Worm (Caenorhabditis elegans): ENCODE measurements around the gene npl-4.1.

npl-4.1 gene

ce11 chrII:5633453-5633852 is 2.3 kb downstream of the npl-4.1 start:
- TF ChIP-seq elt-1 (tag; optimal IDR thresholded peaks at IDR 0.05; ENCODE audit: borderline replicate concordance, insufficient read depth): no peak
- TF ChIP-seq ham-2 (GFP tag; optimal IDR thresholded peaks at IDR 0.05): no peak
- TF ChIP-seq sptf-1 (tag; optimal IDR thresholded peaks at IDR 0.05): no peak
- no peak for TF ChIP-seq ceh-43 (GFP tag; optimal IDR thresholded peaks at IDR 0.05)
- no peak for TF ChIP-seq drap-1 (GFP tag; optimal IDR thresholded peaks at IDR 0.05)
- TF ChIP-seq sem-2 (GFP tag; optimal IDR thresholded peaks at IDR 0.05): no peak
- TF ChIP-seq blmp-1 (tag; optimal IDR thresholded peaks at IDR 0.05): no peak
- TF ChIP-seq bed-3 (GFP tag; optimal IDR thresholded peaks at IDR 0.05): no peak
- TF ChIP-seq mab-5 (tag; optimal IDR thresholded peaks at IDR 0.05): no peak
- TF ChIP-seq nhr-12 (tag; optimal IDR thresholded peaks at IDR 0.05): no peak
- TF ChIP-seq elt-3 (tag; optimal IDR thresholded peaks at IDR 0.05): no peak
- no peak for TF ChIP-seq nhr-2 (tag; optimal IDR thresholded peaks at IDR 0.05)
- TF ChIP-seq M03D4.4 (tag; optimal IDR thresholded peaks at IDR 0.05): no peak
- no peak for TF ChIP-seq unc-39 (tag; optimal IDR thresholded peaks at IDR 0.05)
- TF ChIP-seq tbx-8 (GFP tag; optimal IDR thresholded peaks at IDR 0.05): no peak
- TF ChIP-seq mep-1 (tag; optimal IDR thresholded peaks at IDR 0.05): no peak
- TF ChIP-seq hlh-1 (tag; optimal IDR thresholded peaks at IDR 0.05): no peak
- no peak for TF ChIP-seq lin-13 (tag; optimal IDR thresholded peaks at IDR 0.05)
- no peak for TF ChIP-seq unc-120 (tag; optimal IDR thresholded peaks at IDR 0.05; ENCODE audit: poor library complexity, severe bottlenecking)

ce11 chrII:5636826-5637225 is 5.7 kb downstream of the npl-4.1 start, which contains the start of gene F59E12.8:
Gene F59E12.8, minus strand, starts transcription at chrII:5636926.
- TF ChIP-seq sem-2 (GFP tag; optimal IDR thresholded peaks at IDR 0.05) (no peak), nhr-76 (tag; optimal IDR thresholded peaks at IDR 0.05) (no peak), ces-1 (GFP tag; optimal IDR thresholded peaks at IDR 0.05) (no peak), unc-62 (GFP tag; optimal IDR thresholded peaks at IDR 0.05) (no peak), cnd-1 (tag; optimal IDR thresholded peaks at IDR 0.05) (no peak), elt-3 (tag; optimal IDR thresholded peaks at IDR 0.05) (no peak), mab-5 (tag; optimal IDR thresholded peaks at IDR 0.05) (no peak), sptf-1 (tag; optimal IDR thresholded peaks at IDR 0.05) (no peak), M03D4.4 (tag; optimal IDR thresholded peaks at IDR 0.05) (no peak), hlh-1 (tag; optimal IDR thresholded peaks at IDR 0.05) (no peak), ceh-39 (tag; optimal IDR thresholded peaks at IDR 0.05) (no peak), nhr-237 (tag; optimal IDR thresholded peaks at IDR 0.05) (no peak), mls-2 (tag; optimal IDR thresholded peaks at IDR 0.05) (no peak), blmp-1 (tag; optimal IDR thresholded peaks at IDR 0.05) (no peak)

- TF ChIP-seq flh-1 (GFP tag; optimal IDR thresholded peaks at IDR 0.05) (no peak), cnd-1 (tag; optimal IDR thresholded peaks at IDR 0.05) (no peak), nhr-12 (tag; optimal IDR thresholded peaks at IDR 0.05) (no peak), nhr-28 (tag; optimal IDR thresholded peaks at IDR 0.05) (no peak), lsy-2 (tag; optimal IDR thresholded peaks at IDR 0.05) (no peak), elt-1 (tag; optimal IDR thresholded peaks at IDR 0.05; ENCODE audit: borderline replicate concordance, insufficient read depth) (no peak), unc-120 (tag; optimal IDR thresholded peaks at IDR 0.05; ENCODE audit: poor library complexity, severe bottlenecking) (no peak), nhr-2 (tag; optimal IDR thresholded peaks at IDR 0.05) (no peak), ceh-83 (GFP tag; optimal IDR thresholded peaks at IDR 0.05) (no peak), snpc-4 (tag; optimal IDR thresholded peaks at IDR 0.05) (no peak), elt-3 (tag; optimal IDR thresholded peaks at IDR 0.05) (no peak), mls-2 (tag; optimal IDR thresholded peaks at IDR 0.05) (no peak), drap-1 (GFP tag; optimal IDR thresholded peaks at IDR 0.05) (no peak), pha-4 (tag; optimal IDR thresholded peaks at IDR 0.05) (no peak), lin-32 (GFP tag; optimal IDR thresholded peaks at IDR 0.05) (no peak), zip-8 (tag; optimal IDR thresholded peaks at IDR 0.05) (no peak), lin-13 (tag; optimal IDR thresholded peaks at IDR 0.05) (no peak)
These were observed 6.9 kb downstream of the npl-4.1 start, which contains the start of gene F59E12.3 for ce11 chrII:5638059-5638458. Gene F59E12.3, plus strand, starts transcription at chrII:5638359.

ce11 chrII:5640362-5641079 is 9.4 kb downstream of the npl-4.1 start:
- TF ChIP-seq unc-39 (tag; optimal IDR thresholded peaks at IDR 0.05) (no peak), ceh-39 (tag; optimal IDR thresholded peaks at IDR 0.05) (no peak)
